Fruit fly (Drosophila melanogaster) whole organism, embryonic: ENCODE results near the gene FoxL1.

ENCODE experiments used
- Aef1 ChIP-seq: fragments of 200-800 bp; sonication (Bioruptor generic); IDR thresholded peaks from 3 replicates; pipeline ENCODE4 v1.3.6; 2022; ENCODE audit warnings: missing biosample characterization, missing genetic modification characterization
- CG11695 ChIP-seq: fragments of 200-800 bp; sonication (Bioruptor generic); IDR thresholded peaks from 3 replicates; pipeline ENCODE4 v1.3.6; 2022; ENCODE audit warnings: missing biosample characterization, missing genetic modification characterization
- CG11723 ChIP-seq: fragments of 200-800 bp; sonication (Bioruptor generic); optimal IDR thresholded peaks from 2 replicates; lab custom pipeline; 2017; ENCODE audit warnings: missing biosample characterization, mild to moderate bottlenecking, missing genetic modification characterization
- CG12769 ChIP-seq: fragments of 200-800 bp; sonication (Bioruptor generic); optimal IDR thresholded peaks from 2 replicates; lab custom pipeline; 2019; ENCODE audit warnings: missing biosample characterization, mild to moderate bottlenecking, missing genetic modification characterization, moderate library complexity
- CG14441 ChIP-seq: fragments of 200-800 bp; sonication (Bioruptor generic); IDR thresholded peaks from 2 replicates; pipeline ENCODE4 v1.3.6; 2022; ENCODE audit warnings: missing biosample characterization, missing genetic modification characterization
- CG14710 ChIP-seq: fragments of 200-800 bp; sonication (Bioruptor generic); optimal IDR thresholded peaks from 3 replicates; lab custom pipeline; 2019; ENCODE audit warnings: missing biosample characterization, mild to moderate bottlenecking, missing genetic modification characterization, moderate library complexity
- CG14965 ChIP-seq: fragments of 200-800 bp; sonication (Bioruptor generic); optimal IDR thresholded peaks from 2 replicates; lab custom pipeline; 2016; ENCODE audit warnings: missing biosample characterization, missing genetic modification characterization, borderline replicate concordance
- CG15011 ChIP-seq: fragments of 200-800 bp; sonication (Bioruptor generic); optimal IDR thresholded peaks from 3 replicates; lab custom pipeline; 2018; ENCODE audit warnings: missing biosample characterization, mild to moderate bottlenecking, missing genetic modification characterization
- CG16813 ChIP-seq: fragments of 200-800 bp; sonication (Bioruptor generic); IDR thresholded peaks from 3 replicates; pipeline ENCODE4 v1.3.6; 2022; ENCODE audit warnings: missing biosample characterization, missing genetic modification characterization; ENCODE audit not compliant: partially characterized antibody
- CG17612 ChIP-seq: fragments of 200-800 bp; sonication (Bioruptor generic); IDR thresholded peaks from 2 replicates; pipeline ENCODE4 v1.3.6; 2022; ENCODE audit warnings: missing biosample characterization, missing genetic modification characterization
- CG2889 ChIP-seq: fragments of 200-800 bp; sonication (Bioruptor generic); IDR thresholded peaks from 3 replicates; pipeline ENCODE4 v1.3.6; 2022; ENCODE audit warnings: missing biosample characterization, missing genetic modification characterization
- CG31365 ChIP-seq: fragments of 200-800 bp; sonication (Bioruptor generic); optimal IDR thresholded peaks from 2 replicates; lab custom pipeline; 2018; ENCODE audit warnings: missing biosample characterization, mild to moderate bottlenecking, missing genetic modification characterization
- CG3281 ChIP-seq: fragments of 200-800 bp; sonication (Bioruptor generic); optimal IDR thresholded peaks from 3 replicates; lab custom pipeline; 2017; ENCODE audit warnings: missing biosample characterization, mild to moderate bottlenecking, missing genetic modification characterization
- CG33557 ChIP-seq: fragments of 200-800 bp; sonication (Bioruptor generic); optimal IDR thresholded peaks from 2 replicates; lab custom pipeline; 2019; ENCODE audit warnings: missing biosample characterization, mild to moderate bottlenecking, missing genetic modification characterization, moderate library complexity
- CG34376 ChIP-seq: fragments of 200-800 bp; sonication (Bioruptor generic); optimal IDR thresholded peaks from 2 replicates; lab custom pipeline; 2018; ENCODE audit warnings: missing biosample characterization, mild to moderate bottlenecking, missing genetic modification characterization
- CG3995 ChIP-seq: fragments of 200-800 bp; sonication (Bioruptor generic); optimal IDR thresholded peaks from 3 replicates; lab custom pipeline; 2016; ENCODE audit warnings: missing biosample characterization, missing genetic modification characterization
- CG4854 ChIP-seq: fragments of 200-800 bp; sonication (Bioruptor generic); optimal IDR thresholded peaks from 2 replicates; lab custom pipeline; 2016; ENCODE audit warnings: missing biosample characterization, missing genetic modification characterization, inconsistent platforms
- CG7745 ChIP-seq: fragments of 200-800 bp; sonication (Bioruptor generic); optimal IDR thresholded peaks from 2 replicates; lab custom pipeline; 2018; ENCODE audit warnings: missing biosample characterization, mild to moderate bottlenecking, missing genetic modification characterization, moderate library complexity
- CG9932 ChIP-seq: fragments of 200-800 bp; sonication (Bioruptor generic); IDR thresholded peaks from 2 replicates; pipeline ENCODE4 v1.3.6; 2022; ENCODE audit warnings: missing biosample characterization, missing genetic modification characterization
- CkIIα-i1 ChIP-seq: fragments of 200-800 bp; sonication (Bioruptor generic); IDR thresholded peaks from 2 replicates; pipeline ENCODE4 v1.3.6; 2022; ENCODE audit warnings: missing biosample characterization, missing genetic modification characterization
- Dbx ChIP-seq: fragments of 200-800 bp; sonication (Bioruptor generic); IDR thresholded peaks from 3 replicates; pipeline ENCODE4 v1.3.6; 2022; ENCODE audit warnings: missing biosample characterization, missing genetic modification characterization
- Ets65A ChIP-seq: fragments of 200-800 bp; sonication (Bioruptor generic); peaks from one replicate; lab custom pipeline; 2016; ENCODE audit warnings: missing biosample characterization, missing genetic modification characterization
- HLH4C ChIP-seq: fragments of 200-800 bp; sonication (Bioruptor generic); IDR thresholded peaks from 3 replicates; pipeline ENCODE4 v1.3.6; 2022; ENCODE audit warnings: missing biosample characterization, missing genetic modification characterization; ENCODE audit not compliant: partially characterized antibody
- HLH54F ChIP-seq: fragments of 200-800 bp; sonication (Bioruptor generic); optimal IDR thresholded peaks from 3 replicates; lab custom pipeline; 2016; ENCODE audit warnings: missing biosample characterization, missing genetic modification characterization
- MBD-R2 ChIP-seq: fragments of 200-800 bp; sonication (Bioruptor generic); IDR thresholded peaks from 2 replicates; pipeline ENCODE4 v1.3.6; 2022; ENCODE audit warnings: missing biosample characterization, missing genetic modification characterization
- NFAT ChIP-seq: fragments of 200-800 bp; sonication (Bioruptor generic); IDR thresholded peaks from 2 replicates; pipeline ENCODE4 v1.3.6; 2022; ENCODE audit warnings: missing biosample characterization, missing genetic modification characterization
- NK7.1 ChIP-seq: fragments of 200-800 bp; sonication (Bioruptor generic); optimal IDR thresholded peaks from 3 replicates; lab custom pipeline; 2016; ENCODE audit warnings: missing biosample characterization, missing genetic modification characterization
- Sin3A ChIP-seq: fragments of >200 bp; optimal IDR thresholded peaks from 2 replicates; lab custom pipeline; 2018
- Six4 ChIP-seq: fragments of 200-800 bp; sonication (Bioruptor generic); optimal IDR thresholded peaks from 2 replicates; lab custom pipeline; 2016; ENCODE audit warnings: missing biosample characterization, missing genetic modification characterization
- Sry-δ ChIP-seq: fragments of 200-800 bp; sonication (Bioruptor generic); optimal IDR thresholded peaks from 2 replicates; lab custom pipeline; 2016; ENCODE audit warnings: missing biosample characterization, missing genetic modification characterization
- YL-1 ChIP-seq: fragments of 200-800 bp; sonication (Bioruptor generic); optimal IDR thresholded peaks from 3 replicates; lab custom pipeline; 2017; ENCODE audit warnings: missing biosample characterization, mild to moderate bottlenecking, missing genetic modification characterization
- amos ChIP-seq: fragments of 200-800 bp; sonication (Bioruptor generic); IDR thresholded peaks from 2 replicates; pipeline ENCODE4 v1.3.6; 2022; ENCODE audit warnings: missing biosample characterization, missing genetic modification characterization; ENCODE audit not compliant: partially characterized antibody
- bigmax ChIP-seq: fragments of 200-800 bp; sonication (Bioruptor generic); optimal IDR thresholded peaks from 2 replicates; lab custom pipeline; 2018; ENCODE audit warnings: missing biosample characterization, mild to moderate bottlenecking, missing genetic modification characterization
- bowl ChIP-seq: fragments of 200-800 bp; sonication (Bioruptor generic); IDR thresholded peaks from 2 replicates; pipeline ENCODE4 v1.3.6; 2022; ENCODE audit warnings: missing biosample characterization, missing genetic modification characterization
- chif ChIP-seq, 2 experiments: fragments of 200-800 bp; sonication (Bioruptor generic); optimal IDR thresholded peaks; 3 replicates each; lab custom pipeline; 2016; ENCODE audit warnings: missing biosample characterization in 2 of 2, missing genetic modification characterization in 2 of 2
- ems ChIP-seq: fragments of 200-800 bp; sonication (Bioruptor generic); optimal IDR thresholded peaks from 3 replicates; lab custom pipeline; 2016; ENCODE audit warnings: missing biosample characterization, missing genetic modification characterization
- her ChIP-seq: fragments of 200-800 bp; sonication (Bioruptor generic); optimal IDR thresholded peaks from 2 replicates; lab custom pipeline; 2016; ENCODE audit warnings: missing biosample characterization, missing genetic modification characterization
- ind ChIP-seq: fragments of 200-800 bp; sonication (Bioruptor generic); optimal IDR thresholded peaks from 3 replicates; lab custom pipeline; 2016; ENCODE audit warnings: missing biosample characterization, missing genetic modification characterization
- kah ChIP-seq: fragments of 200-800 bp; sonication (Bioruptor generic); optimal IDR thresholded peaks from 2 replicates; lab custom pipeline; 2018; ENCODE audit warnings: missing biosample characterization, mild to moderate bottlenecking, missing genetic modification characterization
- kay ChIP-seq: fragments of 200-800 bp; sonication (Bioruptor generic); optimal IDR thresholded peaks from 2 replicates; lab custom pipeline; 2016; ENCODE audit warnings: missing biosample characterization, missing genetic modification characterization
- mld ChIP-seq: fragments of 200-800 bp; sonication (Bioruptor generic); IDR thresholded peaks from 3 replicates; pipeline ENCODE4 v1.3.6; 2022; ENCODE audit warnings: missing biosample characterization, missing genetic modification characterization; ENCODE audit not compliant: partially characterized antibody
- onecut ChIP-seq: fragments of 200-800 bp; sonication (Bioruptor generic); IDR thresholded peaks from 2 replicates; pipeline ENCODE4 v1.3.6; 2022; ENCODE audit warnings: missing biosample characterization, missing genetic modification characterization
- prd ChIP-seq, 3 experiments: fragments of >200 bp in 2 of 3; fragments of 200-800 bp in 1 of 3; sonication (Bioruptor generic) in 1 of 3; optimal IDR thresholded peaks in 2 of 3; IDR thresholded peaks in 1 of 3; 2 replicates in 2 of 3; 3 replicates in 1 of 3; pipeline versions ENCODE4 v1.3.6 to Lab custom; 2017 to 2022; ENCODE audit warnings: missing biosample characterization in 1 of 3, missing genetic modification characterization in 1 of 3
- sim ChIP-seq: fragments of 200-800 bp; sonication (Bioruptor generic); IDR thresholded peaks from 2 replicates; pipeline ENCODE4 v1.3.6; 2022; ENCODE audit warnings: missing biosample characterization, missing genetic modification characterization
- sna ChIP-seq: fragments of 200-800 bp; sonication (Bioruptor generic); IDR thresholded peaks from 2 replicates; pipeline ENCODE4 v1.3.6; 2022; ENCODE audit warnings: missing biosample characterization, missing genetic modification characterization; ENCODE audit not compliant: partially characterized antibody
- so ChIP-seq: fragments of 200-800 bp; sonication (Bioruptor generic); IDR thresholded peaks from 3 replicates; pipeline ENCODE4 v1.3.6; 2022; ENCODE audit warnings: missing biosample characterization, missing genetic modification characterization
- ssp ChIP-seq: fragments of 200-800 bp; sonication (Bioruptor generic); IDR thresholded peaks from 2 replicates; pipeline ENCODE4 v1.3.6; 2022; ENCODE audit warnings: missing biosample characterization, missing genetic modification characterization
- stwl ChIP-seq: fragments of 200-800 bp; sonication (Bioruptor generic); optimal IDR thresholded peaks from 3 replicates; lab custom pipeline; 2018; ENCODE audit warnings: missing biosample characterization, mild to moderate bottlenecking, missing genetic modification characterization, moderate library complexity
- unc-4 ChIP-seq: fragments of 200-800 bp; sonication (Bioruptor generic); IDR thresholded peaks from 2 replicates; pipeline ENCODE4 v1.3.6; 2022; ENCODE audit warnings: missing biosample characterization, missing genetic modification characterization; ENCODE audit not compliant: partially characterized antibody
- yki ChIP-seq: fragments of >200 bp; optimal IDR thresholded peaks from 3 replicates; lab custom pipeline; 2018

FoxL1 gene

dm6 chr3L:4025738-4026505 lies 7.2 kb downstream of the FoxL1 start, which contains the start of gene CG11594 (continued):
- TF ChIP-seq CG31365 (no peak), CG4854 (GFP tag; lab: Kevin White, UChicago) (no peak), HLH54F (no peak), HLH4C (no peak), CG3995 (no peak), prd (optimal IDR thresholded peaks at IDR 0.05; lab: Kevin White, UChicago) (no peak), prd (GFP tag; IDR thresholded peaks at IDR 0.05; lab: Robert Waterston, UW) (no peak), Ets65A (GFP tag; lab: Kevin White, UChicago) (no peak), amos (peak; percentile 4; the same call in 1 of the 2 replicates), so (GFP tag; lab: Robert Waterston, UW) (no peak), CkIIα-i1 (no peak), CG15011 (GFP tag; lab: Kevin White, UChicago) (peak; percentile 48), MBD-R2 (GFP tag; lab: Robert Waterston, UW) (no peak), YL-1 (GFP tag; lab: Kevin White, UChicago) (no peak), CG16813 (GFP tag; lab: Robert Waterston, UW) (no peak), sim (no peak), CG14965 (GFP tag; lab: Kevin White, UChicago) (no peak), unc-4 (GFP tag; lab: Robert Waterston, UW) (no peak), kah (GFP tag; lab: Kevin White, UChicago) (no peak), Dbx (GFP tag; lab: Robert Waterston, UW) (peak; percentile 36; the same call in 1 of the 3 replicates), CG34376 (peak; percentile 60), CG9932 (GFP tag; lab: Robert Waterston, UW) (no peak), stwl (tag; lab: Kevin White, UChicago) (no peak), Aef1 (GFP tag; lab: Robert Waterston, UW) (no peak), bigmax (GFP tag; lab: Kevin White, UChicago) (no peak), kay (no peak), her (no peak), chif (GFP tag; optimal IDR thresholded peaks at IDR 0.05; lab: Kevin White, UChicago) (no peak), bowl (no peak), Sry-δ (no peak), ssp (no peak), CG7745 (tag; lab: Kevin White, UChicago) (no peak), sna (no peak), CG2889 (GFP tag; lab: Robert Waterston, UW) (no peak), onecut (no peak), CG14441 (GFP tag; lab: Robert Waterston, UW) (peak; percentile 47; the same call in 1 of the 2 replicates), CG11695 (0 out of 3 replicates have a peak, but pooled peaks have one; percentile 23), NFAT (peak; percentile 33; the same call in 1 of the 2 replicates), CG11723 (GFP tag; lab: Kevin White, UChicago) (peak; percentile 4), Six4 (no peak), ind (GFP tag; lab: Kevin White, UChicago) (no peak), Sin3A (lab: Kevin White, UChicago) (no peak), CG12769 (tag; lab: Kevin White, UChicago) (no peak), CG14710 (no peak), CG33557 (GFP tag; lab: Kevin White, UChicago) (no peak), CG3281 (GFP tag; lab: Kevin White, UChicago) (peak; percentile 60), NK7.1 (no peak), ems (no peak), yki (lab: Kevin White, UChicago) (no peak), mld (GFP tag; lab: Robert Waterston, UW) (no peak), CG17612 (GFP tag; lab: Robert Waterston, UW) (no peak)
